Worm (Caenorhabditis elegans): ENCODE data around the gene sptf-2.

The sptf-2 gene

ce11 chrII:8590684-8591083, 34.6 kb upstream of the sptf-2 start, which contains the start of gene aptf-4:
Gene aptf-4 (plus strand): TSS chrII:8590984.
- no peak for TF ChIP-seq ceh-82 (tag; optimal IDR thresholded peaks at IDR 0.05)
- no peak for TF ChIP-seq zip-4 (GFP tag; optimal IDR thresholded peaks at IDR 0.05)
- TF ChIP-seq pax-3 (tag; optimal IDR thresholded peaks at IDR 0.05): no peak

DNA sequence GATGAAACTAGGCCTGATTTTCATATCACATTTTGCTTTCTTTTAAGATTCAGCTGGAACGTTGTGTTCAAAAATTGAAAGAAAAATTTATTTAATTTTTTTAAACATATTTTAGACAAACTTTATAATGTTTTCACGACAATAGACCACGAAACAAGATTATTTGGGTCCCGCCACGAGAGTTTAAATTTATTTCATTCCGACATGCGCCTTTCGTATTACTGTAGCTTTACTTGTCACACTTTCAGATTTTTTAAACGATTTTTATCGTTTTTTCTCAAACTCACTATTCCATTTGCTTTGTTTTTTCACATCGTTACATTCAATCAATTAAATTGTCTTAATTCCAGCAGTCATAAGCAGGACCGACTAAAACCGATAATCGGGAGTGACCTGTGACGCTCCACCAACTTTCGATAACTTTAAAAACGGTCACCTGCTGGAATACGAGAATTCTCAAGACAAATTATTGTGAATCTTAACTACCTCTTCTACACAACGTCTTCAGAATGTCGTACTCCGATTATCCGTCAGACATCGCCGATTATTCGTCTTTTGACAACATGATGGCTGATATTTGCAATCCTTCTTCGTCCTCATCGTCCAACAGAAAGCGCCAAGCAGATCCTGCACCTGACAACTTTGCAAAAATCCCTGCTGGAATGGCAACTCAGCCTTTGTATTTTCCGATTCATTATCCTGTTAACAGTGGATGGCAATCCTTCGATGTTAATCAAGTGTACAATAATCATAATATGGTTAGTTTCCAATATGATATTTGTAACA, 31.2 kb upstream of the sptf-2 start, which contains the start of gene aptf-3:
TSS of gene aptf-3 (plus strand) at position 351 of the 786 bp plus-strand sequence.
- TF ChIP-seq tbx-2 (tag; optimal IDR thresholded peaks at IDR 0.05) (no peak), unc-98 (GFP tag; IDR thresholded peaks at IDR 0.05) (no peak), aly-2 (tag; optimal IDR thresholded peaks at IDR 0.05) (no peak), nhr-237 (tag; optimal IDR thresholded peaks at IDR 0.05) (no peak), ceh-88 (GFP tag; IDR thresholded peaks at IDR 0.05) (no peak), elt-2 (tag; optimal IDR thresholded peaks at IDR 0.05) (no peak), F16B12.6 (tag; optimal IDR thresholded peaks at IDR 0.05) (no peak), jun-1 (tag; optimal IDR thresholded peaks at IDR 0.05) (no peak), nhr-11 (tag; optimal IDR thresholded peaks at IDR 0.05) (no peak), nhr-77 (tag; optimal IDR thresholded peaks at IDR 0.05) (no peak), unc-86 (tag; optimal IDR thresholded peaks at IDR 0.05) (no peak), hlh-17 (GFP tag; optimal IDR thresholded peaks at IDR 0.05; ENCODE audit: borderline replicate concordance) (no peak), lin-15B (tag; optimal IDR thresholded peaks at IDR 0.05) (no peak), unc-62 (GFP tag; optimal IDR thresholded peaks at IDR 0.05) (no peak), pag-3 (tag; optimal IDR thresholded peaks at IDR 0.05; ENCODE audit: borderline replicate concordance, insufficient read depth) (no peak), fkh-4 (tag; optimal IDR thresholded peaks at IDR 0.05; ENCODE audit: borderline replicate concordance) (no peak), nhr-47 (tag; optimal IDR thresholded peaks at IDR 0.05) (no peak)

ce11 chrII:8599214-8599613, 26.0 kb upstream of the sptf-2 start, which contains the start of gene F28C6.5:
Gene F28C6.5 (plus strand): TSS chrII:8599514.
- no peak for TF ChIP-seq ceh-90 (tag; optimal IDR thresholded peaks at IDR 0.05)
- TF ChIP-seq blmp-1 (tag; optimal IDR thresholded peaks at IDR 0.05): peak; percentile 26

DNA sequence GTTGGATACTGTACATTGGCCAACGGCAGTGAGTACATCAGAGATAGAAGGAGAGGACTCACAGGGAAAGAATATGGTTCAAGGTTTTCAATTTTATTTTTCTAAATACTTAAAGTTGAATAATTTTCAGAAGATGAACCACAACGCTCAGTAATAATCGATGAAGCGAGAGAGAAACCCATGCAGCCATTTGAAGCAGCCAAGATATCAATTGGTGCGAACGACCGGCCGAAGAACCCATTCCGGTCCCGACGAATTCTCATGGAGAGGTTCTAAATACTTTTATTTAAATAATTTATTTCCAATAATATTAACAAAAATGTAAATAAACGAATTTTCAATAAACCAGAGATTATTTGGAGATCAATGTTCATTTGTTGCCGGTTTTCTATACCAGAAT, 25.1 kb upstream of the sptf-2 start, which contains the start of gene pigg-1:
TSS of gene pigg-1 (minus strand) at position 101 of the 400 bp plus-strand sequence.
- no peak for TF ChIP-seq ceh-90 (tag; optimal IDR thresholded peaks at IDR 0.05)
- no peak for TF ChIP-seq nhr-90 (tag; optimal IDR thresholded peaks at IDR 0.05; ENCODE audit: poor library complexity)
- TF ChIP-seq ama-1 (optimal IDR thresholded peaks at IDR 0.05): no peak
- TF ChIP-seq egl-27 (tag; optimal IDR thresholded peaks at IDR 0.05): no peak
- TF ChIP-seq ets-5 (GFP tag; IDR thresholded peaks at IDR 0.05): no peak
- TF ChIP-seq ceh-82 (tag; optimal IDR thresholded peaks at IDR 0.05): no peak
- TF ChIP-seq ceh-63 (GFP tag; optimal IDR thresholded peaks at IDR 0.05): no peak
- TF ChIP-seq nhr-71 (tag; optimal IDR thresholded peaks at IDR 0.05): no peak
- no peak for TF ChIP-seq snpc-4 (tag; optimal IDR thresholded peaks at IDR 0.05)
- TF ChIP-seq lin-15B (tag; optimal IDR thresholded peaks at IDR 0.05): no peak
- TF ChIP-seq fkh-10 (GFP tag; optimal IDR thresholded peaks at IDR 0.05): no peak
- no peak for TF ChIP-seq sup-37 (GFP tag; optimal IDR thresholded peaks at IDR 0.05)
- no peak for TF ChIP-seq efl-3 (GFP tag; optimal IDR thresholded peaks at IDR 0.05)
- TF ChIP-seq blmp-1 (tag; optimal IDR thresholded peaks at IDR 0.05): no peak

ce11 chrII:8602337-8602944, 22.8 kb upstream of the sptf-2 start, which contains the start of the genes cpf-1 and rpl-26:
Gene cpf-1 (minus strand): TSS chrII:8602440.
Gene rpl-26 (plus strand): TSS chrII:8602785.
- TF ChIP-seq xbp-1 (tag; optimal IDR thresholded peaks at IDR 0.05) (peak; percentile 48), nhr-85 (tag) (peak; percentile 48), efl-3 (GFP tag; optimal IDR thresholded peaks at IDR 0.05) (no peak), dsc-1 (tag; optimal IDR thresholded peaks at IDR 0.05) (no peak), mep-1 (tag; optimal IDR thresholded peaks at IDR 0.05) (peak; percentile 69), snu-23 (GFP tag; optimal IDR thresholded peaks at IDR 0.05) (peak; percentile 69), lin-13 (GFP tag; optimal IDR thresholded peaks at IDR 0.05) (peak; percentile 12), nhr-71 (tag; optimal IDR thresholded peaks at IDR 0.05) (peak; percentile 70), elt-2 (tag; optimal IDR thresholded peaks at IDR 0.05) (no peak), dpl-1 (GFP tag; optimal IDR thresholded peaks at IDR 0.05) (peak; percentile 65 to 78 (median 67)), pag-3 (tag; optimal IDR thresholded peaks at IDR 0.05; ENCODE audit: borderline replicate concordance, insufficient read depth) (no peak), ceh-82 (tag; optimal IDR thresholded peaks at IDR 0.05) (peak; percentile 10 to 61 (median 23)), lsy-2 (tag; optimal IDR thresholded peaks at IDR 0.05) (peak; percentile 70 to 93), lin-35 (GFP tag; optimal IDR thresholded peaks at IDR 0.05) (peak; percentile 70 to 81), jun-1 (tag; optimal IDR thresholded peaks at IDR 0.05) (peak; percentile 37), nhr-47 (tag; optimal IDR thresholded peaks at IDR 0.05) (peak; percentile 44), fos-1 (tag; optimal IDR thresholded peaks at IDR 0.05) (peak; percentile 25)

All from whole organism, L1 larva.